Fruit fly (Drosophila melanogaster) whole organism, prepupa: ENCODE measurements around the gene e.
A peak's percentile ranks its signal among the peaks of the same experiment; 100 is the strongest.

Experiments used
- Blimp-1 ChIP-seq: fragments of 200-800 bp; sonication (Bioruptor generic); optimal IDR thresholded peaks from 3 replicates; lab custom pipeline; 2017; ENCODE audit warnings: missing biosample characterization, missing genetic modification characterization, mild to moderate bottlenecking, moderate library complexity, missing genetic modification reagents
- CG10631 ChIP-seq: fragments of 200-800 bp; sonication (Bioruptor generic); optimal IDR thresholded peaks from 2 replicates; lab custom pipeline; 2016; ENCODE audit warnings: missing biosample characterization, missing genetic modification characterization
- CG10669 ChIP-seq: fragments of 200-800 bp; sonication (Bioruptor generic); optimal IDR thresholded peaks from 3 replicates; lab custom pipeline; 2018; ENCODE audit warnings: missing biosample characterization, mild to moderate bottlenecking, missing genetic modification characterization, moderate library complexity
- CG11294 ChIP-seq: fragments of 200-800 bp; sonication (Bioruptor generic); IDR thresholded peaks from 2 replicates; pipeline ENCODE4 v1.3.6; 2022; ENCODE audit warnings: missing biosample characterization, missing genetic modification characterization
- CG11762 ChIP-seq: fragments of 200-800 bp; sonication (Bioruptor generic); optimal IDR thresholded peaks from 3 replicates; lab custom pipeline; 2016; ENCODE audit warnings: missing biosample characterization, missing genetic modification characterization; ENCODE audit not compliant: insufficient read depth
- CG1621 ChIP-seq: fragments of 200-800 bp; sonication (Bioruptor generic); optimal IDR thresholded peaks from 3 replicates; lab custom pipeline; 2018; ENCODE audit warnings: missing biosample characterization, mild to moderate bottlenecking, missing genetic modification characterization
- CG16779 ChIP-seq: fragments of 200-800 bp; sonication (Bioruptor generic); optimal IDR thresholded peaks from 3 replicates; lab custom pipeline; 2017; ENCODE audit warnings: missing biosample characterization, mild to moderate bottlenecking, missing genetic modification characterization
- CG31627 ChIP-seq: fragments of 200-800 bp; sonication (Bioruptor generic); optimal IDR thresholded peaks from 3 replicates; lab custom pipeline; 2016; ENCODE audit warnings: missing biosample characterization, missing genetic modification characterization
- CG3919 ChIP-seq: fragments of 200-800 bp; sonication (Bioruptor generic); optimal IDR thresholded peaks from 3 replicates; lab custom pipeline; 2016; ENCODE audit warnings: missing biosample characterization, missing genetic modification characterization
- CG6276 ChIP-seq: fragments of 200-800 bp; sonication (Bioruptor generic); optimal IDR thresholded peaks from 2 replicates; lab custom pipeline; 2017; ENCODE audit warnings: missing biosample characterization, mild to moderate bottlenecking, missing genetic modification characterization
- CG6792 ChIP-seq: fragments of 200-800 bp; sonication (Bioruptor generic); optimal IDR thresholded peaks from 3 replicates; lab custom pipeline; 2016; ENCODE audit warnings: missing biosample characterization, missing genetic modification characterization
- CG6808 ChIP-seq: fragments of 200-800 bp; sonication (Bioruptor generic); optimal IDR thresholded peaks from 3 replicates; lab custom pipeline; 2017; ENCODE audit warnings: missing biosample characterization, missing genetic modification characterization, mild to moderate bottlenecking, moderate library complexity, missing genetic modification reagents
- CG6854 ChIP-seq: fragments of 200-800 bp; sonication (Bioruptor generic); optimal IDR thresholded peaks from 2 replicates; lab custom pipeline; 2017; ENCODE audit warnings: missing biosample characterization, mild to moderate bottlenecking, missing genetic modification characterization
- CG7368 ChIP-seq: fragments of 200-800 bp; sonication (Bioruptor generic); optimal IDR thresholded peaks from 3 replicates; lab custom pipeline; 2016; ENCODE audit warnings: missing biosample characterization, missing genetic modification characterization
- CG8119 ChIP-seq: fragments of 200-800 bp; sonication (Bioruptor generic); IDR thresholded peaks from 3 replicates; pipeline ENCODE4 v1.3.6; 2022; ENCODE audit warnings: missing biosample characterization, missing genetic modification characterization
- CG8319 ChIP-seq: fragments of 200-800 bp; sonication (Bioruptor generic); optimal IDR thresholded peaks from 3 replicates; lab custom pipeline; 2016; ENCODE audit warnings: missing biosample characterization, missing genetic modification characterization
- CG8632 ChIP-seq: fragments of 200-800 bp; sonication (Bioruptor generic); optimal IDR thresholded peaks from 3 replicates; lab custom pipeline; 2016; ENCODE audit warnings: missing biosample characterization, missing genetic modification characterization
- CG9139 ChIP-seq: fragments of 200-800 bp; sonication (Bioruptor generic); optimal IDR thresholded peaks from 3 replicates; lab custom pipeline; 2017; ENCODE audit warnings: missing biosample characterization, mild to moderate bottlenecking, missing genetic modification characterization
- Eip75B ChIP-seq: fragments of 200-800 bp; sonication (Bioruptor generic); optimal IDR thresholded peaks from 3 replicates; lab custom pipeline; 2016; ENCODE audit warnings: missing biosample characterization, missing genetic modification characterization
- Eip78C ChIP-seq: fragments of 200-800 bp; sonication (Bioruptor generic); peaks from one replicate; lab custom pipeline; 2016; ENCODE audit warnings: missing biosample characterization, missing genetic modification characterization
- Eip93F ChIP-seq: fragments of 200-800 bp; sonication (Bioruptor generic); optimal IDR thresholded peaks from 2 replicates; lab custom pipeline; 2016; ENCODE audit warnings: missing biosample characterization, mild to moderate bottlenecking, missing genetic modification characterization
- Ets21C ChIP-seq: fragments of 200-800 bp; sonication (Bioruptor generic); optimal IDR thresholded peaks from 3 replicates; lab custom pipeline; 2016; ENCODE audit warnings: missing biosample characterization, missing genetic modification characterization
- Ets96B ChIP-seq: fragments of 200-800 bp; optimal IDR thresholded peaks from 2 replicates; lab custom pipeline; 2019; ENCODE audit warnings: missing biosample characterization, mild to moderate bottlenecking, missing genetic modification characterization, moderate library complexity
- Hr38 ChIP-seq: sonication (Bioruptor generic); optimal IDR thresholded peaks from 2 replicates; lab custom pipeline; 2016; ENCODE audit warnings: missing biosample characterization, missing genetic modification characterization
- Lpt ChIP-seq: fragments of 200-800 bp; sonication (Bioruptor generic); optimal IDR thresholded peaks from 3 replicates; lab custom pipeline; 2016; ENCODE audit warnings: missing biosample characterization, missing genetic modification characterization
- Met ChIP-seq: fragments of 200-800 bp; sonication (Bioruptor generic); optimal IDR thresholded peaks from 3 replicates; lab custom pipeline; 2016; ENCODE audit warnings: missing biosample characterization, missing genetic modification characterization
- OdsH ChIP-seq: fragments of 200-800 bp; sonication (Bioruptor generic); optimal IDR thresholded peaks from 3 replicates; lab custom pipeline; 2016; ENCODE audit warnings: missing biosample characterization, missing genetic modification characterization
- Sox102F ChIP-seq: fragments of 200-800 bp; sonication (Bioruptor generic); optimal IDR thresholded peaks from 2 replicates; lab custom pipeline; 2016; ENCODE audit warnings: missing biosample characterization, mild to moderate bottlenecking, missing genetic modification characterization
- Sox14 ChIP-seq: fragments of 200-800 bp; sonication (Bioruptor generic); optimal IDR thresholded peaks from 3 replicates; lab custom pipeline; 2016; ENCODE audit warnings: missing biosample characterization, missing genetic modification characterization
- acj6 ChIP-seq: fragments of 200-800 bp; sonication (Bioruptor generic); optimal IDR thresholded peaks from 3 replicates; lab custom pipeline; 2016; ENCODE audit warnings: missing biosample characterization, missing genetic modification characterization
- dac ChIP-seq: fragments of 200-800 bp; sonication (Bioruptor generic); optimal IDR thresholded peaks from 2 replicates; lab custom pipeline; 2017; ENCODE audit warnings: missing biosample characterization, mild to moderate bottlenecking, missing genetic modification characterization
- dsx ChIP-seq: fragments of 200-800 bp; optimal IDR thresholded peaks from 3 replicates; lab custom pipeline; 2019; ENCODE audit warnings: missing biosample characterization, mild to moderate bottlenecking, missing genetic modification characterization, moderate library complexity; ENCODE audit not compliant: poor library complexity, severe bottlenecking
- eg ChIP-seq: fragments of 200-800 bp; sonication (Bioruptor generic); IDR thresholded peaks from 3 replicates; pipeline ENCODE4 v1.3.6; 2022; ENCODE audit warnings: missing biosample characterization, missing genetic modification characterization
- esn ChIP-seq: fragments of 200-800 bp; sonication (Bioruptor generic); optimal IDR thresholded peaks from 2 replicates; lab custom pipeline; 2016; ENCODE audit warnings: missing biosample characterization, mild to moderate bottlenecking, missing genetic modification characterization, moderate library complexity
- fd85E ChIP-seq: fragments of 200-800 bp; sonication (Bioruptor generic); optimal IDR thresholded peaks from 3 replicates; lab custom pipeline; 2016; ENCODE audit warnings: missing biosample characterization, missing genetic modification characterization
- fkh ChIP-seq: fragments of 200-800 bp; sonication (Bioruptor generic); optimal IDR thresholded peaks from 3 replicates; lab custom pipeline; 2017; ENCODE audit warnings: missing biosample characterization, mild to moderate bottlenecking, missing genetic modification characterization, moderate library complexity
- lz ChIP-seq: fragments of 200-800 bp; sonication (Bioruptor generic); optimal IDR thresholded peaks from 3 replicates; lab custom pipeline; 2016; ENCODE audit warnings: missing biosample characterization, missing genetic modification characterization
- net ChIP-seq: fragments of 200-800 bp; sonication (Bioruptor generic); optimal IDR thresholded peaks from 3 replicates; lab custom pipeline; 2016; ENCODE audit warnings: missing biosample characterization, missing genetic modification characterization
- pdm3 ChIP-seq: fragments of 200-800 bp; sonication (Bioruptor generic); optimal IDR thresholded peaks from 3 replicates; lab custom pipeline; 2016; ENCODE audit warnings: missing biosample characterization, missing genetic modification characterization
- salr ChIP-seq, 2 experiments: fragments of 200-800 bp; sonication (Bioruptor generic); optimal IDR thresholded peaks; 3 replicates each; lab custom pipeline; 2016 to 2018; ENCODE audit warnings: missing biosample characterization in 2 of 2, missing genetic modification characterization in 2 of 2, mild to moderate bottlenecking in 1 of 2
- spab ChIP-seq: fragments of 200-800 bp; sonication (Bioruptor generic); optimal IDR thresholded peaks from 2 replicates; lab custom pipeline; 2017; ENCODE audit warnings: missing biosample characterization, mild to moderate bottlenecking, missing genetic modification characterization, missing genetic modification reagents
- ss ChIP-seq, 2 experiments: fragments of 200-800 bp; sonication (Bioruptor generic); optimal IDR thresholded peaks; 2 replicates in 1 of 2; 3 replicates in 1 of 2; lab custom pipeline; 2017 to 2018; ENCODE audit warnings: mild to moderate bottlenecking in 2 of 2, missing biosample characterization in 2 of 2, missing genetic modification characterization in 2 of 2, moderate library complexity in 1 of 2
- svp ChIP-seq: fragments of 200-800 bp; sonication (Bioruptor generic); peaks from one replicate; lab custom pipeline; 2016; ENCODE audit warnings: missing biosample characterization, missing genetic modification characterization
- topi ChIP-seq: fragments of 200-800 bp; sonication (Bioruptor generic); optimal IDR thresholded peaks from 3 replicates; lab custom pipeline; 2016; ENCODE audit warnings: missing biosample characterization, missing genetic modification characterization
- vri ChIP-seq: fragments of 200-800 bp; sonication (Bioruptor generic); optimal IDR thresholded peaks from 3 replicates; lab custom pipeline; 2016; ENCODE audit warnings: missing biosample characterization, mild to moderate bottlenecking, missing genetic modification characterization

The e gene

DNA sequence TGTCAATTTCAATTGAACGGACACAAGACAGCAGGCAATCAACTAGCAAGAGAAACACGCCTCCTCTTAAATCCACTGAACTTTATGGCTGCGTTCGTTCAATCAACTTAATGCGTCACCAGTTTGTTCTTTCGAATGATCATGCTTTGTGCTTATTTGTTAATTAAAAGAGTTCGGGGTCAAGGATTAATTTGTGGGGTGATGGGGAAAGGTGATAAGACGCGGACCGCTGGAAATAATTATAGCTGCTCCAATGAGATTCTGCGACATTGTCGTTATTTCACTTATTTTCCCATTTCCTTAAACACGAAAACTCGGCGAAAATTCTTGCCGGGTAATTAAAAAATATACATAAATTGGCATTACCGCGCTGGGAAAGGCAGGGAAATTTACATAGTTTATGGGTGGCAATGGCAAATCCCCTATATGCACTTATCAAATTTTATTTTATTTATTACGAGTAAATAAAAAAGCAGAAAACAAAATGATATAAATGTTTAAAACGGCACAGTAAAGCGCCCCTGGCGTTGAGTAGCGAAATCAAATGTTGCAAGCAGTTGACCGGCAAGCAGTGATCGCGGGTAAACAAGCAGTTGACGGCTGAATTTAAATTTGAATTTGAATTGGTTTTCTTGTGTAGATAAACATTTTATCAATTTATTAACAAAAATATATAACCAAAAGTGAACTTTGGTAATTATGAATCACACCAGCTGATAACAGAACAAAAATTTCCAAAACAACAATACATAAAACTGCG, 52.4 kb downstream of the e start (continued):
- TF ChIP-seq svp (GFP tag; lab: Kevin White, UChicago) (peak; percentile 80), CG31627 (GFP tag; lab: Kevin White, UChicago) (peak; percentile 60), topi (GFP tag; lab: Kevin White, UChicago) (peak; percentile 50), CG9139 (GFP tag; lab: Kevin White, UChicago) (no peak), Eip78C (GFP tag; lab: Kevin White, UChicago) (peak; percentile 67), fd85E (GFP tag; lab: Kevin White, UChicago) (no peak), CG11762 (GFP tag; lab: Kevin White, UChicago) (peak; percentile 3), CG8632 (GFP tag; lab: Kevin White, UChicago) (no peak), CG6808 (GFP tag; lab: Kevin White, UChicago) (peak; percentile 8), Ets96B (tag; lab: Kevin White, UChicago) (peak; percentile 10), Lpt (no peak), pdm3 (GFP tag; lab: Kevin White, UChicago) (peak; percentile 57), Met (GFP tag; lab: Kevin White, UChicago) (peak; percentile 57), Sox102F (GFP tag; lab: Kevin White, UChicago) (no peak), dsx (GFP tag; lab: Kevin White, UChicago) (peak; percentile 16), CG8119 (GFP tag; lab: Robert Waterston, UW) (no peak), net (GFP tag; lab: Kevin White, UChicago) (no peak), CG6276 (GFP tag; lab: Kevin White, UChicago) (no peak), lz (GFP tag; lab: Kevin White, UChicago) (peak; percentile 50), CG11294 (GFP tag; lab: Robert Waterston, UW) (no peak), Sox14 (GFP tag; lab: Kevin White, UChicago) (peak; percentile 56), acj6 (GFP tag; lab: Kevin White, UChicago) (peak; percentile 15)
- TF ChIP-seq, all 60 proteins: peak for 33

DNA sequence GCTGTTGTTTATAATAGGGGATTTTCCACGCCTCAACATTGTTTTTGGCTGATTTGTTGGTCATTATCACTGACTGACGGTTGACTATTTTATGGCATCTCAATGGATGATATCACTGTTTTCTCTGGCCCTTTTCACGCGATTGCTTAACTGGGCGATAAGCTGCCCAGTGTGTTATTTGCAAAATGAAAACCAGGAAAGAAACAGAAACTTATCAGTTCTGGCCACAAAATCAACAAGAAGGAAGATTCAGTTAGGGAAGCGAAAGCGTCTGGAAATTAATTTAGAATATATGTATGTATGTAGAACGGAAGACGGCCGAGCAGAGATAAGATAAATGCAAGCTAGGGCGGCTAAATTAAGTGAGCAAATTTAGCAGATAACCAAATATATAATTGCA, 55.0 kb downstream of the e start:
- TF ChIP-seq fkh (GFP tag; lab: Kevin White, UChicago) (no peak), Blimp-1 (no peak), CG9139 (GFP tag; lab: Kevin White, UChicago) (no peak), vri (GFP tag; lab: Kevin White, UChicago) (peak; percentile 6), Sox14 (GFP tag; lab: Kevin White, UChicago) (no peak), CG16779 (no peak), CG6792 (no peak), CG11762 (GFP tag; lab: Kevin White, UChicago) (no peak)
- TF ChIP-seq, all 60 proteins: peak for 1

DNA sequence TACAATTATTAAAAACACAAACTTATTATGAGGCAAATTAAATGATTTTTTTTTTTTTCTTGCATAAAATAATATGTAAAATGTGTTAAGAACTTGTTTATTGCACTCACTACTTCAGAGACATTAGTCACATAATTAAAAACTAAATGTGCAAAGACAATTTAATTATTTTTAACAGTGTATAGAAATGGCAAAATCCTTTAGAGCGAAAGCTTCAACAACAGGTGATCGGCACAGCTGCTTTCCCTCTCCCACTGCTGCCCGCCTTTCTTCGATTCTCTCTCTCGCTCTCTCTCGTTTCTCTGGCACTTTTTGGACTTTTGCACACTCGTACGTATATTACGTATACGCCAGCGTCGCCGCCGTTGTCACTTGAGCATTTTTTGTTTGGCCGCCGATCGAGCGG, 56.6 kb downstream of the e start:
- TF ChIP-seq fd85E (GFP tag; lab: Kevin White, UChicago) (no peak), CG10669 (no peak), spab (GFP tag; lab: Kevin White, UChicago) (no peak), Eip75B (GFP tag; lab: Kevin White, UChicago) (no peak), CG7368 (no peak), Hr38 (no peak), CG3919 (GFP tag; lab: Kevin White, UChicago) (no peak), esn (GFP tag; lab: Kevin White, UChicago) (peak; percentile 30), CG6854 (peak; percentile 11), CG10631 (no peak), CG8119 (GFP tag; lab: Robert Waterston, UW) (peak; percentile 56; the same call in 2 of the 3 replicates), Blimp-1 (no peak), vri (GFP tag; lab: Kevin White, UChicago) (peak; percentile 26), ss (GFP tag; optimal IDR thresholded peaks at IDR 0.05; lab: Kevin White, UChicago) (no peak), Sox14 (GFP tag; lab: Kevin White, UChicago) (no peak), dac (GFP tag; lab: Kevin White, UChicago) (no peak), fkh (GFP tag; lab: Kevin White, UChicago) (no peak), lz (GFP tag; lab: Kevin White, UChicago) (no peak), Met (GFP tag; lab: Kevin White, UChicago) (peak; percentile 25), CG8632 (GFP tag; lab: Kevin White, UChicago) (no peak), eg (GFP tag; lab: Robert Waterston, UW) (peak; percentile 40; the same call in 2 of the 3 replicates), OdsH (GFP tag; lab: Kevin White, UChicago) (no peak), CG8319 (GFP tag; lab: Kevin White, UChicago) (no peak), Ets21C (GFP tag; lab: Kevin White, UChicago) (no peak), Eip93F (GFP tag; lab: Kevin White, UChicago) (no peak), acj6 (GFP tag; lab: Kevin White, UChicago) (no peak), salr (GFP tag; optimal IDR thresholded peaks at IDR 0.05; lab: Kevin White, UChicago) (no peak), CG1621 (tag; lab: Kevin White, UChicago) (no peak)
